Fruit fly (Drosophila melanogaster): ENCODE measurements around the gene CG42832.

The CG42832 gene

DNA sequence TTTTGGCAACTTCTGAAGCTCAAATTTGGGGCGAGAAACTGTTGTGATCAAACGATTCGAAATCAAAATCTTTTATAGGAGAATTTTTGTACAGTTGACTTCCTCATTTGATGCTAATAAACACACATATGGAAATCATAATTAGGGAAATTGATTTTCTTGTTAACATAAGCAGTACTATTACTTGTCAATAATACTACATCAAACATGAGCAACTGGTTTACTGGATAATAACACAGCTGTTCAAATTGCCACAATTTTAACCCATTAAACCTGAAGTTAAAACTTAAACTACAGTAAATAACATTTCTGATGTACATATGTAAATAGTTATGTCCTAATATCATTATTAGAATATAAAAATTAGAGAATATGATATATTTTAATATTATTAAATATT is 30.0 kb upstream of the CG42832 start, which contains the start of gene CG43390 (continued):
- TF ChIP-seq CG33213 (GFP tag; optimal IDR thresholded peaks at IDR 0.05) = no peak
- TF ChIP-seq Ada2b (GFP tag; IDR thresholded peaks at IDR 0.05) = no peak
- no peak for TF ChIP-seq btn (GFP tag; optimal IDR thresholded peaks at IDR 0.05)
- no peak for TF ChIP-seq Opbp (GFP tag; IDR thresholded peaks at IDR 0.05; ENCODE audit: partially characterized antibody)
- TF ChIP-seq Kr (GFP tag; optimal IDR thresholded peaks at IDR 0.05) = no peak
- TF ChIP-seq bab2 (GFP tag; optimal IDR thresholded peaks at IDR 0.05) = peak; percentile 35
- TF ChIP-seq crol (GFP tag; IDR thresholded peaks at IDR 0.05) = no peak
- TF ChIP-seq Gsc (GFP tag; IDR thresholded peaks at IDR 0.05) = no peak
- peak; percentile 64 for TF ChIP-seq sd (tag; optimal IDR thresholded peaks at IDR 0.05)
- peak in 1 of 2 experiments; percentile 31 for TF ChIP-seq dpn (GFP tag; optimal IDR thresholded peaks at IDR 0.05)
- no peak for TF ChIP-seq CG10959 (GFP tag; IDR thresholded peaks at IDR 0.05)
- no peak for TF ChIP-seq fu2 (GFP tag; optimal IDR thresholded peaks at IDR 0.05)
- TF ChIP-seq CG30431 (GFP tag; optimal IDR thresholded peaks at IDR 0.05) = no peak
- TF ChIP-seq Fer2 (tag; optimal IDR thresholded peaks at IDR 0.05) = no peak
- no peak for TF ChIP-seq lov (optimal IDR thresholded peaks at IDR 0.05)
- TF ChIP-seq lov (GFP tag; IDR thresholded peaks at IDR 0.05) = no peak
- no peak; the same call in 1 of the 2 replicates for TF ChIP-seq NFAT (GFP tag; IDR thresholded peaks at IDR 0.05)
- no peak for TF ChIP-seq ranshi (GFP tag; IDR thresholded peaks at IDR 0.05)
- no peak for TF ChIP-seq CG11456 (GFP tag; IDR thresholded peaks at IDR 0.05)
- no peak for TF ChIP-seq CG31388 (GFP tag; optimal IDR thresholded peaks at IDR 0.05)
- peak; percentile 68 for TF ChIP-seq HmgZ (tag; optimal IDR thresholded peaks at IDR 0.05)
- TF ChIP-seq CoRest (tag; optimal IDR thresholded peaks at IDR 0.05) = peak; percentile 39
- peak; percentile 28 for TF ChIP-seq HHEX (GFP tag; optimal IDR thresholded peaks at IDR 0.05)
- no peak for TF ChIP-seq p53 (GFP tag; optimal IDR thresholded peaks at IDR 0.05)
- no peak for TF ChIP-seq CG11093 (GFP tag; IDR thresholded peaks at IDR 0.05)
- TF ChIP-seq CG18262 (tag; optimal IDR thresholded peaks at IDR 0.05) = no peak
- TF ChIP-seq sna (GFP tag; IDR thresholded peaks at IDR 0.05; ENCODE audit: partially characterized antibody) = no peak
- TF ChIP-seq schlank (tag; optimal IDR thresholded peaks at IDR 0.05) = peak; percentile 63
- peak; percentile 2 for TF ChIP-seq Jarid2 (GFP tag; optimal IDR thresholded peaks at IDR 0.05)
- TF ChIP-seq CG9437 (GFP tag; optimal IDR thresholded peaks at IDR 0.05) = no peak
- no peak for TF ChIP-seq Bgb (GFP tag; IDR thresholded peaks at IDR 0.05; ENCODE audit: partially characterized antibody)
- TF ChIP-seq D19B (GFP tag; optimal IDR thresholded peaks at IDR 0.05) = peak; percentile 9
- TF ChIP-seq CG1832 (GFP tag; optimal IDR thresholded peaks at IDR 0.05) = no peak
- no peak for TF ChIP-seq org-1 (GFP tag; optimal IDR thresholded peaks at IDR 0.05)
- no peak for TF ChIP-seq CG13624 (GFP tag; optimal IDR thresholded peaks at IDR 0.05)
- no peak for TF ChIP-seq gce (GFP tag; IDR thresholded peaks at IDR 0.05)
- TF ChIP-seq ems (GFP tag; optimal IDR thresholded peaks at IDR 0.05) = no peak
- TF ChIP-seq CG3726 (GFP tag; IDR thresholded peaks at IDR 0.05) = no peak
- peak; percentile 7 for TF ChIP-seq CG6683 (GFP tag; optimal IDR thresholded peaks at IDR 0.05)
- no peak for TF ChIP-seq CG18764 (GFP tag; optimal IDR thresholded peaks at IDR 0.05)
- peak; percentile 40 for TF ChIP-seq CG9817 (tag; optimal IDR thresholded peaks at IDR 0.05)
- TF ChIP-seq CG11504 (tag; optimal IDR thresholded peaks at IDR 0.05) = no peak
- no peak for TF ChIP-seq Abd-B (GFP tag; optimal IDR thresholded peaks at IDR 0.05)
- no peak for TF ChIP-seq Tbp (GFP tag; optimal IDR thresholded peaks at IDR 0.05)
- TF ChIP-seq CG9797 (GFP tag; optimal IDR thresholded peaks at IDR 0.05) = no peak
- no peak for TF ChIP-seq oc (tag; optimal IDR thresholded peaks at IDR 0.05)
- peak; percentile 53 for TF ChIP-seq CG6854 (GFP tag; optimal IDR thresholded peaks at IDR 0.05)
- no peak for TF ChIP-seq crp (GFP tag; optimal IDR thresholded peaks at IDR 0.05)
- TF ChIP-seq odd (GFP tag; optimal IDR thresholded peaks at IDR 0.05) = peak; percentile 52
- TF ChIP-seq fd3F (GFP tag; optimal IDR thresholded peaks at IDR 0.05) = peak; percentile 92
- no peak for TF ChIP-seq Mrtf (GFP tag; IDR thresholded peaks at IDR 0.05)
- no peak for TF ChIP-seq H15 (GFP tag; IDR thresholded peaks at IDR 0.05)

Data from whole organism, embryonic.